Worm (Caenorhabditis elegans) whole organism, midembryonic: ENCODE results near the gene Y54G2A.38.

ENCODE experiments used
- cog-1 ChIP-seq: sonication (generic microtip); optimal IDR thresholded peaks from 2 replicates; lab custom pipeline; 2016; ENCODE audit warnings: missing genetic modification characterization, missing compliant biosample characterization
- flt-1 ChIP-seq: fragments of 200-800 bp; sonication (Bioruptor generic); IDR thresholded peaks from 2 replicates; pipeline ENCODE4 v1.3.6; 2022; ENCODE audit warnings: missing genetic modification characterization, missing compliant biosample characterization
- med-1 ChIP-seq: sonication (generic microtip); optimal IDR thresholded peaks from 2 replicates; lab custom pipeline; 2017; ENCODE audit warnings: missing genetic modification characterization, mild to moderate bottlenecking, missing compliant biosample characterization, antibody characterized with exemption, missing genetic modification reagents; ENCODE audit not compliant: insufficient read depth
- ref-1 ChIP-seq: fragments of 200-800 bp; sonication (Bioruptor generic); conservative IDR thresholded peaks from 2 replicates; pipeline ENCODE4 v1.3.6; 2022; ENCODE audit warnings: missing genetic modification reagents, missing genetic modification characterization, missing compliant biosample characterization
- ztf-23 ChIP-seq: fragments of 200-800 bp; sonication (Bioruptor generic); IDR thresholded peaks from 2 replicates; pipeline ENCODE4 v1.3.6; 2022; ENCODE audit warnings: missing genetic modification reagents, missing genetic modification characterization, missing compliant biosample characterization

DNA sequence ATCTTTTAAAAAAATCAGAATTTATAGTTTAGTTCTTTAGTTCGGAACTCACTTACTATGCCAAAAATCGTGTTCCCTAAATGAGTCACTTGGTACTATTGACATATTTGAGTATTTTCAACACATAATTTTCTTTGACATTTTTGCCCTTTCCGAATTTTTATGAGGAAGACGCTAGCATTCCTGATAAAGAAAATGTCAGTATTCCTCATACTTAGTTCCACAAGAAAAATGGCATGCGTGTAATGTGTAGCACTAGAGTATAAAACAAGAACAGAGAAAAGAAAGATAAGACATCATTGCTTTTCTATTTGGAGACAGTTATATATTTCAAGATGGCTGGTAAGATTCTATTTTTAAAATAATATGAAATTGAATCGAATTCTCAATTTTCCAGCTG lies 29.3 kb upstream of the Y54G2A.38 start, which contains the start of gene Y94H6A.2:
- no peak for TF ChIP-seq ref-1 (GFP tag; lab: Robert Waterston, UW)
- TF ChIP-seq flt-1 (GFP tag; lab: Robert Waterston, UW): no peak
- no peak for TF ChIP-seq cog-1 (tag; lab: Kevin White, UChicago)
- no peak for TF ChIP-seq ztf-23 (GFP tag; lab: Robert Waterston, UW)
- no peak for TF ChIP-seq med-1 (GFP tag; lab: Kevin White, UChicago)
